Worm (Caenorhabditis elegans) whole organism, L1 larva: ENCODE measurements around the gene hum-5.

ENCODE experiments used
- C04F5.9 ChIP-seq: sonication (generic microtip); optimal IDR thresholded peaks from 2 replicates; lab custom pipeline; 2016; ENCODE audit warnings: missing genetic modification characterization, missing compliant biosample characterization
- Y116A8C.19 ChIP-seq: sonication (generic microtip); optimal IDR thresholded peaks from 2 replicates; lab custom pipeline; 2016; ENCODE audit warnings: missing compliant biosample characterization, missing genetic modification characterization, borderline replicate concordance
- alr-1 ChIP-seq: fragments of 200-800 bp; sonication (Bioruptor generic); optimal IDR thresholded peaks from 2 replicates; lab custom pipeline; 2018; ENCODE audit warnings: borderline replicate concordance, mild to moderate bottlenecking, missing genetic modification characterization, missing compliant biosample characterization
- ceh-8 ChIP-seq: fragments of 200-800 bp; sonication (Bioruptor generic); optimal IDR thresholded peaks from 2 replicates; lab custom pipeline; 2018; ENCODE audit warnings: mild to moderate bottlenecking, missing genetic modification characterization, moderate library complexity, missing compliant biosample characterization
- ceh-88 ChIP-seq: fragments of 200-800 bp; sonication (Bioruptor generic); IDR thresholded peaks from 2 replicates; pipeline ENCODE4 v1.3.6; 2022; ENCODE audit warnings: missing genetic modification characterization, missing compliant biosample characterization
- efl-1 ChIP-seq, 4 experiments: fragments of 150-350 bp; optimal IDR thresholded peaks in 3 of 4; peaks in 1 of 4; 1 replicate in 1 of 4; 2 replicates in 3 of 4; lab custom pipeline; 2014; ENCODE audit warnings: missing biosample characterization in 2 of 4, missing genetic modification characterization in 2 of 4, missing genetic modification reagents in 2 of 4
- efl-3 ChIP-seq: fragments of 200-800 bp; sonication (Bioruptor generic); optimal IDR thresholded peaks from 2 replicates; lab custom pipeline; 2018; ENCODE audit warnings: mild to moderate bottlenecking, missing genetic modification characterization, missing compliant biosample characterization
- egl-27 ChIP-seq, 2 experiments: fragments of 150-350 bp in 1 of 2; sonication (generic microtip); optimal IDR thresholded peaks; 3 replicates each; lab custom pipeline; 2017 to 2018; ENCODE audit warnings: missing biosample characterization in 2 of 2, missing genetic modification characterization in 2 of 2, missing genetic modification reagents in 2 of 2
- elt-2 ChIP-seq: sonication (generic microtip); optimal IDR thresholded peaks from 2 replicates; lab custom pipeline; 2016; ENCODE audit warnings: missing genetic modification characterization, mild to moderate bottlenecking, inconsistent platforms, missing compliant biosample characterization, missing genetic modification reagents
- fkh-10 ChIP-seq: sonication (generic microtip); optimal IDR thresholded peaks from 2 replicates; lab custom pipeline; 2017; ENCODE audit warnings: missing biosample characterization, missing genetic modification reagents, missing genetic modification characterization
- fkh-4 ChIP-seq: sonication (generic microtip); optimal IDR thresholded peaks from 2 replicates; lab custom pipeline; 2016; ENCODE audit warnings: missing compliant biosample characterization, missing genetic modification characterization, borderline replicate concordance
- fkh-8 ChIP-seq: sonication (generic microtip); optimal IDR thresholded peaks from 2 replicates; lab custom pipeline; 2016; ENCODE audit warnings: mild to moderate bottlenecking, missing genetic modification characterization, missing compliant biosample characterization
- fos-1 ChIP-seq: fragments of 150-350 bp; optimal IDR thresholded peaks from 2 replicates; lab custom pipeline; 2014; ENCODE audit warnings: missing biosample characterization, missing genetic modification characterization
- hlh-17 ChIP-seq: fragments of 200-800 bp; sonication (Bioruptor generic); optimal IDR thresholded peaks from 2 replicates; lab custom pipeline; 2018; ENCODE audit warnings: missing genetic modification characterization, mild to moderate bottlenecking, missing compliant biosample characterization, moderate library complexity, borderline replicate concordance
- isw-1 ChIP-seq: fragments of 200-800 bp; sonication (Bioruptor generic); IDR thresholded peaks from 2 replicates; pipeline ENCODE4 v1.3.6; 2022; ENCODE audit warnings: missing genetic modification characterization, missing compliant biosample characterization
- lin-13 ChIP-seq: fragments of 150-350 bp; optimal IDR thresholded peaks from 2 replicates; lab custom pipeline; 2014; ENCODE audit warnings: missing biosample characterization, missing genetic modification reagents, missing genetic modification characterization
- lin-14 ChIP-seq: fragments of 200-800 bp; sonication (Bioruptor generic); optimal IDR thresholded peaks from 2 replicates; lab custom pipeline; 2018; ENCODE audit warnings: mild to moderate bottlenecking, missing genetic modification characterization, moderate library complexity, missing compliant biosample characterization
- lin-15B ChIP-seq: fragments of 150-350 bp; sonication (generic microtip); optimal IDR thresholded peaks from 3 replicates; lab custom pipeline; 2014; ENCODE audit warnings: missing biosample characterization, missing genetic modification characterization
- lin-35 ChIP-seq, 2 experiments: fragments of 150-350 bp; optimal IDR thresholded peaks; 2 replicates each; lab custom pipeline; 2014; ENCODE audit warnings: missing biosample characterization in 2 of 2, missing genetic modification characterization in 2 of 2, missing genetic modification reagents in 2 of 2
- lin-39 ChIP-seq: fragments of 150-350 bp; optimal IDR thresholded peaks from 2 replicates; lab custom pipeline; 2014; ENCODE audit warnings: missing biosample characterization, missing genetic modification reagents, missing genetic modification characterization
- mdl-1 ChIP-seq, 2 experiments: fragments of 150-350 bp; optimal IDR thresholded peaks; 2 replicates each; lab custom pipeline; 2014 to 2017; ENCODE audit warnings: missing biosample characterization in 2 of 2, missing genetic modification characterization in 2 of 2, inconsistent platforms in 1 of 2
- nhr-11 ChIP-seq: fragments of 150-350 bp; optimal IDR thresholded peaks from 2 replicates; lab custom pipeline; 2014; ENCODE audit warnings: missing biosample characterization, missing genetic modification characterization
- nhr-47 ChIP-seq: sonication (generic microtip); optimal IDR thresholded peaks from 2 replicates; lab custom pipeline; 2016; ENCODE audit warnings: mild to moderate bottlenecking, missing genetic modification characterization, moderate library complexity, missing compliant biosample characterization
- nhr-71 ChIP-seq: sonication (generic microtip); optimal IDR thresholded peaks from 2 replicates; lab custom pipeline; 2016; ENCODE audit warnings: mild to moderate bottlenecking, missing genetic modification characterization, moderate library complexity, missing compliant biosample characterization
- nhr-76 ChIP-seq: sonication (generic microtip); optimal IDR thresholded peaks from 2 replicates; lab custom pipeline; 2017; ENCODE audit warnings: missing biosample characterization, missing genetic modification characterization
- nhr-77 ChIP-seq: fragments of 150-350 bp; optimal IDR thresholded peaks from 2 replicates; lab custom pipeline; 2014; ENCODE audit warnings: missing biosample characterization, missing genetic modification characterization
- nhr-90 ChIP-seq: sonication (generic microtip); optimal IDR thresholded peaks from 2 replicates; lab custom pipeline; 2016; ENCODE audit warnings: mild to moderate bottlenecking, missing genetic modification characterization, missing compliant biosample characterization; ENCODE audit not compliant: poor library complexity
- pax-3 ChIP-seq: fragments of 200-800 bp; sonication (Bioruptor generic); optimal IDR thresholded peaks from 2 replicates; lab custom pipeline; 2018; ENCODE audit warnings: mild to moderate bottlenecking, missing genetic modification characterization, moderate library complexity, missing compliant biosample characterization
- tbx-2 ChIP-seq: sonication (generic microtip); optimal IDR thresholded peaks from 2 replicates; lab custom pipeline; 2016; ENCODE audit warnings: missing genetic modification characterization, missing compliant biosample characterization
- unc-62 ChIP-seq: fragments of 150-350 bp; optimal IDR thresholded peaks from 2 replicates; lab custom pipeline; 2014; ENCODE audit warnings: missing biosample characterization, missing genetic modification reagents, missing genetic modification characterization
- unc-98 ChIP-seq: fragments of 200-800 bp; sonication (Bioruptor generic); IDR thresholded peaks from 2 replicates; pipeline ENCODE4 v1.3.6; 2022; ENCODE audit warnings: missing genetic modification characterization, missing compliant biosample characterization
- vab-15 ChIP-seq: sonication (generic microtip); optimal IDR thresholded peaks from 2 replicates; lab custom pipeline; 2017; ENCODE audit warnings: missing genotype, mild to moderate bottlenecking, missing genetic modification characterization, missing compliant biosample characterization

hum-5 gene

DNA sequence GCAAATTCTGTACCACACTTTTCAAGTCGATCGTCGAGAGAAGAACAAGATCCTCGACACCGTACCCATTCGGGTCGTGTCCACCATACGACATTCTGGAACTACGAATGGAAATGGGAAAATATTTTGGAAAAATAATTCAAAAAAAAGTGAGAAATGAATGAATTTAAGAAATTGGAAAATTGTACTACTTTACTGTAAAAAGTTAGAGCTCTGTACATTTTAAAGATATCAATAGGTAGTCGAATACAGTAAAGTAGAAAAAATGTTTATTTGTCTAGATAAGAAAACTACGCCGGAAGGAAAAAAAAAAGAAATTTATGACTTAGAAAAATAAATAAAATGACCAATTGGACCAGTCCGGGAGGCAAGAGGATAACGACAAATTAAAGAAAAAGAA, at the start of gene hum-5:
Gene hum-5, minus strand, starts transcription at position 101 of the 400 bp plus-strand sequence.
- TF ChIP-seq fkh-4 (tag; lab: Kevin White, UChicago): no peak
- no peak for TF ChIP-seq nhr-90 (tag; lab: Kevin White, UChicago)
- no peak for TF ChIP-seq egl-27 (tag; optimal IDR thresholded peaks at IDR 0.05; lab: Kevin White, UChicago)
- no peak for TF ChIP-seq mdl-1 (tag; optimal IDR thresholded peaks at IDR 0.05; lab: Kevin White, UChicago)
- no peak for TF ChIP-seq Y116A8C.19 (tag; lab: Kevin White, UChicago)
- no peak for TF ChIP-seq nhr-11 (tag; lab: Kevin White, UChicago)
- no peak for TF ChIP-seq hlh-17 (GFP tag; lab: Kevin White, UChicago)
- no peak for TF ChIP-seq ceh-88 (GFP tag; lab: Robert Waterston, UW)
- TF ChIP-seq unc-62 (GFP tag; lab: Kevin White, UChicago): no peak
- TF ChIP-seq isw-1 (GFP tag; lab: Robert Waterston, UW): no peak
- no peak for TF ChIP-seq unc-98 (GFP tag; lab: Robert Waterston, UW)
- no peak for TF ChIP-seq fkh-8 (tag; lab: Kevin White, UChicago)
- no peak for TF ChIP-seq ceh-8 (GFP tag; lab: Kevin White, UChicago)
- no peak for TF ChIP-seq nhr-71 (tag; lab: Kevin White, UChicago)
- no peak for TF ChIP-seq pax-3 (tag; lab: Kevin White, UChicago)
- TF ChIP-seq elt-2 (tag; lab: Kevin White, UChicago): no peak
- no peak for TF ChIP-seq nhr-77
- TF ChIP-seq vab-15 (tag; lab: Kevin White, UChicago): no peak

- TF ChIP-seq fkh-8 (tag; lab: Kevin White, UChicago) (peak; percentile 25), mdl-1 (tag; optimal IDR thresholded peaks at IDR 0.05; lab: Kevin White, UChicago) (no peak), lin-35 (GFP tag; optimal IDR thresholded peaks at IDR 0.05; lab: Kevin White, UChicago) (no peak), lin-15B (tag; lab: Kevin White, UChicago) (no peak), fos-1 (tag; lab: Kevin White, UChicago) (no peak), nhr-90 (tag; lab: Kevin White, UChicago) (no peak), nhr-47 (tag; lab: Kevin White, UChicago) (no peak)
Measured at ce11 chrIII:4085657-4086056, 49.0 kb upstream of the hum-5 start.

- TF ChIP-seq C04F5.9 (tag; lab: Kevin White, UChicago) (no peak), efl-1 (optimal IDR thresholded peaks at IDR 0.05; lab: Kevin White, UChicago) (no peak), efl-1 (GFP tag; optimal IDR thresholded peaks at IDR 0.05 in 1 of 2; lab: Kevin White, UChicago) (peak in 1 of 2 experiments; percentile 68)
Measured at ce11 chrIII:4083429-4083828, 46.8 kb upstream of the hum-5 start.

DNA sequence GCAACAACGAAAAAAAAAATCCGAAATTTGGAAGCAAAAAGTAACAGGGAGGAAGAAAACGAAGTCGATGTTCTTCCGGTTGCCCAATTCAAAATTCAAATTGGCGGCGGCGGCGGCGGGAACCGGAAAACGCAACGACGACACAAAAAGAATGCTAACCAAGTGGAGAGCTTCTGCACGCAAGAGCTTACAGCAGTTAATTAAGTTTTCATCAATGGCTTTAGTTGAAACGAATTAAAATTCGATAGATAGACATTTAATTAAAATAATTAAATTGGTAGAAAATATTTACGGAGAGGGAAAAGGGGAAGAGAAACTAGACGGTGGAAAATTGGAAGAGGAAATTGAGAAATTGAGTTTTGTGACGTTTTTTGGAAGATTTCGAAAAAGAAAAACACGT, 33.6 kb upstream of the hum-5 start:
- TF ChIP-seq tbx-2 (tag; lab: Kevin White, UChicago): peak; percentile 31
- TF ChIP-seq lin-14: peak; percentile 79
- no peak for TF ChIP-seq alr-1

DNA sequence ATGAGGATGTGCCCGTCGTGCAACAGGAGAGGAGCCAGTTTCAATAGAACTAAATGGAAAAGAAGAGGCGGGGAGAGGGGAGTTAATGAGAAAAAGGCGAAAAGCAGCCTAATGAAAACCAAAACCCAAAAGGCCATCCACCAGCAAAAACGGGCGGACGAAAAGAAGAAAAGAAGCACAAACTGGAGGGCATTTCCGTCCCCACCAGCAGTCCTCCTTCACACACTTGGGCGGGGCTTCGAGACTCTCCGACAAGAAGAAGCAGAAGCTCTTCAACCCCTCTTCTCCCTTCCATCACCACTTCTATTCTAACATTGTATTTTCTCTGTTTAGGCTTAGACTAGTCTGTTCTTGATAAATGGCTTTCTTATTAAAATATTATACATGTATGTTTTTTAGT, 31.5 kb upstream of the hum-5 start:
- no peak for TF ChIP-seq efl-3 (GFP tag; lab: Kevin White, UChicago)
- TF ChIP-seq lin-39 (tag; lab: Kevin White, UChicago): no peak
- peak; percentile 49 for TF ChIP-seq lin-14

DNA sequence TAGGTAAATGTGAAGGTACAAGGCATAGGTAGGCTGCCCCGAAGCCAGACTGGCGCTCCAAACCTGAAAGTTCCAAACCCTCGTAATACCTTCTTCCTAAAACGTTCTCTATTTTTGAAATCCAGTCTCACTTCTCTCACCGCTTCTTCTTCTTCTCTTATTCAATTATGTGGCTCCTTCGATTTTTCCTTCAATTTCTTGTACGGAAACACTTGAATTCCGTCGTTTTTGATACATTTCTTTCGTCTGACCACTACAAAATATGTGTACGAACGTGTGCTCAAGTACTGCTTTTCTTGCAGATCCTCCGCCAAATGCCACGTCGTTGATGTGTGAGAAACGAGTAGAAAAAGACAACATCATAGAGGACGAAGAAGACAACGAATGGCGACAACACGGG, 29.7 kb upstream of the hum-5 start, which contains the start of gene unc-79:
Gene unc-79, plus strand, starts transcription at position 301 of the 400 bp plus-strand sequence.
- TF ChIP-seq fkh-10 (GFP tag; lab: Kevin White, UChicago) (no peak), lin-13 (no peak), nhr-76 (no peak), efl-1 (optimal IDR thresholded peaks at IDR 0.05; lab: Kevin White, UChicago) (no peak), efl-1 (GFP tag; optimal IDR thresholded peaks at IDR 0.05 in 1 of 2; lab: Kevin White, UChicago) (peak in 1 of 2 experiments; percentile 64), mdl-1 (tag; optimal IDR thresholded peaks at IDR 0.05; lab: Kevin White, UChicago) (no peak)
